Worm (Caenorhabditis elegans): Measurements from ENCODE around the gene slc-17.2.

DNA sequence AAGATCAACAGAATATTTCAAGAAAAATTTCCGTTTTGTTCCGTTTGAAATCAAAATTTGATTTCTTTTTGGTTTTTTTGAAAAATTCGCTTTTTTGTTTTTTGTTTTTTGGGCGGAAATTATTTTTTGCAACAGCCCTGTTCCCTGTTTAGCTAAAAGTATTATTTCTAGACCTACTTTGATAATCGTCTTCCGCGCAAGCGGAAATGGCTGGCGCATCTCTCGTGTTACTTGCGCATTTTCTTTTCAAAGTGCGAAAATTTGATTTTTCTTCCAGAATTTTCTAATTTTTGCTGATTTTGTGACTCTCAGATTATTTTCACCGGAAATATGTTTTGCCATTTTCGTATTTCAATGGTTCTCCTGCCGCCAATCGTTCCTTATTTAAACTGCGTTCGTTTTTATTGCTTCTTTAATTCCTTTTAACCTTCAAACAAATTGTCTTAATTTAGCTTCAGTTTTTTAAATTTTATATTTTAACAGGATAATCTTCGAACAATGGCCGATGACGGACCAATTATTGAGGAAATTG lies 43.7 kb upstream of the slc-17.2 start, which contains the start of gene cpar-1:
- TF ChIP-seq hnd-1 (tag; optimal IDR thresholded peaks at IDR 0.05) (no peak), ama-1 (optimal IDR thresholded peaks at IDR 0.05) (no peak), aly-1 (tag; optimal IDR thresholded peaks at IDR 0.05) (no peak), tbx-11 (GFP tag; IDR thresholded peaks at IDR 0.05) (no peak), ceh-13 (GFP tag; optimal IDR thresholded peaks at IDR 0.05) (no peak), F13C5.2 (tag; optimal IDR thresholded peaks at IDR 0.05) (no peak), scrt-1 (GFP tag; IDR thresholded peaks at IDR 0.05) (no peak), flt-1 (GFP tag; IDR thresholded peaks at IDR 0.05) (no peak), sea-1 (GFP tag; conservative IDR thresholded peaks at IDR 0.05) (no peak), hmg-4 (GFP tag; optimal IDR thresholded peaks at IDR 0.05) (no peak)
